Worm (Caenorhabditis elegans) whole organism, young adult: ENCODE data around the gene C35A5.5.

Experiments used
- B0019.2 ChIP-seq: fragments of 200-800 bp; sonication (Bioruptor generic); conservative IDR thresholded peaks from 2 replicates; pipeline ENCODE4 v1.3.6; 2022; ENCODE audit warnings: missing genetic modification reagents, missing genetic modification characterization, missing compliant biosample characterization
- B0261.1 ChIP-seq: sonication (generic microtip); optimal IDR thresholded peaks from 2 replicates; lab custom pipeline; 2016; ENCODE audit warnings: mild to moderate bottlenecking, missing genetic modification characterization, moderate library complexity, missing compliant biosample characterization
- B0336.3 ChIP-seq: fragments of 200-800 bp; sonication (Bioruptor generic); IDR thresholded peaks from 2 replicates; pipeline ENCODE4 v1.3.6; 2022; ENCODE audit warnings: missing genetic modification characterization, missing compliant biosample characterization
- C06A6.2 ChIP-seq: fragments of 200-800 bp; sonication (Bioruptor generic); conservative IDR thresholded peaks from 2 replicates; pipeline ENCODE4 v1.3.6; 2022; ENCODE audit warnings: missing genetic modification characterization, missing compliant biosample characterization
- F10E7.11 ChIP-seq: sonication (generic microtip); optimal IDR thresholded peaks from 2 replicates; lab custom pipeline; 2017; ENCODE audit warnings: mild to moderate bottlenecking, missing genetic modification characterization, moderate library complexity, missing compliant biosample characterization
- F22D6.2 ChIP-seq: sonication (generic microtip); optimal IDR thresholded peaks from 2 replicates; lab custom pipeline; 2016; ENCODE audit warnings: mild to moderate bottlenecking, missing genetic modification characterization, missing compliant biosample characterization
- F23B12.7 ChIP-seq: sonication (generic microtip); optimal IDR thresholded peaks from 2 replicates; lab custom pipeline; 2017; ENCODE audit warnings: missing genetic modification characterization, mild to moderate bottlenecking, missing compliant biosample characterization, antibody characterized with exemption, moderate library complexity; ENCODE audit not compliant: insufficient read depth
- F33H1.4 ChIP-seq: fragments of 200-800 bp; sonication (Bioruptor generic); IDR thresholded peaks from 2 replicates; pipeline ENCODE4 v1.3.6; 2022; ENCODE audit warnings: missing genetic modification reagents, missing genetic modification characterization, missing compliant biosample characterization
- F49E8.2 ChIP-seq: sonication (generic microtip); optimal IDR thresholded peaks from 3 replicates; lab custom pipeline; 2017; ENCODE audit warnings: missing genetic modification characterization, mild to moderate bottlenecking, missing compliant biosample characterization, antibody characterized with exemption, moderate library complexity; ENCODE audit not compliant: insufficient read depth
- F57A8.1 ChIP-seq: fragments of 200-800 bp; sonication (Bioruptor generic); optimal IDR thresholded peaks from 2 replicates; lab custom pipeline; 2018; ENCODE audit warnings: mild to moderate bottlenecking, missing genetic modification characterization, moderate library complexity, missing compliant biosample characterization
- Y53F4B.3 ChIP-seq: fragments of 200-800 bp; sonication (Bioruptor generic); IDR thresholded peaks from 2 replicates; pipeline ENCODE4 v1.3.6; 2022; ENCODE audit warnings: missing genetic modification reagents, missing genetic modification characterization, missing compliant biosample characterization
- Y56A3A.18 ChIP-seq: fragments of 200-800 bp; sonication (Bioruptor generic); IDR thresholded peaks from 2 replicates; pipeline ENCODE4 v1.3.6; 2022; ENCODE audit warnings: missing genetic modification reagents, missing genetic modification characterization, missing compliant biosample characterization
- aptf-3 ChIP-seq: fragments of 200-800 bp; sonication (Bioruptor generic); IDR thresholded peaks from 2 replicates; pipeline ENCODE4 v1.3.6; 2022; ENCODE audit warnings: missing genetic modification characterization, missing compliant biosample characterization
- athp-1 ChIP-seq: sonication (generic microtip); optimal IDR thresholded peaks from 2 replicates; lab custom pipeline; 2017; ENCODE audit warnings: mild to moderate bottlenecking, missing genetic modification characterization, missing compliant biosample characterization
- attf-6 ChIP-seq: fragments of 200-800 bp; sonication (Bioruptor generic); IDR thresholded peaks from 2 replicates; pipeline ENCODE4 v1.3.6; 2022; ENCODE audit warnings: missing genetic modification reagents, missing genetic modification characterization, missing compliant biosample characterization
- cebp-2 ChIP-seq: fragments of 200-800 bp; sonication (Bioruptor generic); IDR thresholded peaks from 2 replicates; pipeline ENCODE4 v1.3.6; 2022; ENCODE audit warnings: missing genetic modification characterization, missing compliant biosample characterization
- ceh-100 ChIP-seq: fragments of 200-800 bp; sonication (Bioruptor generic); IDR thresholded peaks from 2 replicates; pipeline ENCODE4 v1.3.6; 2022; ENCODE audit warnings: missing genetic modification reagents, missing genetic modification characterization, missing compliant biosample characterization
- ceh-27 ChIP-seq: fragments of 200-800 bp; sonication (Bioruptor generic); optimal IDR thresholded peaks from 2 replicates; lab custom pipeline; 2018; ENCODE audit warnings: mild to moderate bottlenecking, missing genetic modification characterization, moderate library complexity, missing compliant biosample characterization
- chd-7 ChIP-seq: sonication (generic microtip); optimal IDR thresholded peaks from 2 replicates; lab custom pipeline; 2016; ENCODE audit warnings: mild to moderate bottlenecking, missing genetic modification characterization, moderate library complexity, missing compliant biosample characterization
- dpff-1 ChIP-seq: sonication (generic microtip); optimal IDR thresholded peaks from 2 replicates; lab custom pipeline; 2017; ENCODE audit warnings: mild to moderate bottlenecking, missing genetic modification characterization, missing compliant biosample characterization
- efl-1 ChIP-seq: fragments of 150-350 bp; optimal IDR thresholded peaks from 2 replicates; lab custom pipeline; 2014; ENCODE audit warnings: missing biosample characterization, missing genetic modification reagents, missing genetic modification characterization
- egrh-3 ChIP-seq: fragments of 200-800 bp; sonication (Bioruptor generic); IDR thresholded peaks from 2 replicates; pipeline ENCODE4 v1.3.6; 2022; ENCODE audit warnings: missing genetic modification reagents, missing genetic modification characterization, missing compliant biosample characterization
- ets-4 ChIP-seq: fragments of 200-800 bp; sonication (Bioruptor generic); optimal IDR thresholded peaks from 2 replicates; lab custom pipeline; 2018; ENCODE audit warnings: mild to moderate bottlenecking, missing genetic modification characterization, missing compliant biosample characterization
- fkh-3 ChIP-seq: sonication (generic microtip); optimal IDR thresholded peaks from 2 replicates; lab custom pipeline; 2016; ENCODE audit warnings: mild to moderate bottlenecking, missing genetic modification characterization, missing compliant biosample characterization
- hlh-26 ChIP-seq: fragments of 200-800 bp; sonication (Bioruptor generic); conservative IDR thresholded peaks from 2 replicates; pipeline ENCODE4 v1.3.6; 2022; ENCODE audit warnings: missing genetic modification reagents, missing genetic modification characterization, missing compliant biosample characterization
- lir-1 ChIP-seq: fragments of 200-800 bp; sonication (Bioruptor generic); conservative IDR thresholded peaks from 2 replicates; pipeline ENCODE4 v1.3.6; 2022; ENCODE audit warnings: missing genetic modification reagents, missing genetic modification characterization, missing compliant biosample characterization
- mxl-1 ChIP-seq: sonication (generic microtip); optimal IDR thresholded peaks from 2 replicates; lab custom pipeline; 2016; ENCODE audit warnings: missing genetic modification characterization, missing compliant biosample characterization
- nhr-179 ChIP-seq: sonication (generic microtip); optimal IDR thresholded peaks from 2 replicates; lab custom pipeline; 2016; ENCODE audit warnings: mild to moderate bottlenecking, missing genetic modification characterization, missing compliant biosample characterization
- nhr-27 ChIP-seq: fragments of 200-800 bp; sonication (Bioruptor generic); optimal IDR thresholded peaks from 2 replicates; lab custom pipeline; 2018; ENCODE audit warnings: mild to moderate bottlenecking, missing genetic modification characterization, moderate library complexity, missing compliant biosample characterization
- nhr-80 ChIP-seq: sonication (generic microtip); optimal IDR thresholded peaks from 2 replicates; lab custom pipeline; 2016; ENCODE audit warnings: missing genetic modification characterization, missing compliant biosample characterization
- pbrm-1 ChIP-seq: fragments of 200-800 bp; sonication (Bioruptor generic); IDR thresholded peaks from 2 replicates; pipeline ENCODE4 v1.3.6; 2022; ENCODE audit warnings: missing genetic modification reagents, missing genetic modification characterization, missing compliant biosample characterization
- repo-1 ChIP-seq: sonication (generic microtip); optimal IDR thresholded peaks from 2 replicates; lab custom pipeline; 2017; ENCODE audit warnings: mild to moderate bottlenecking, missing genetic modification characterization, missing compliant biosample characterization
- snpc-1.3 ChIP-seq: sonication (generic microtip); optimal IDR thresholded peaks from 2 replicates; lab custom pipeline; 2017; ENCODE audit warnings: missing genetic modification characterization, mild to moderate bottlenecking, missing compliant biosample characterization, antibody characterized with exemption, moderate library complexity, missing genotype, missing genetic modification reagents; ENCODE audit not compliant: insufficient read depth
- tlf-1 ChIP-seq: fragments of 200-800 bp; sonication (Bioruptor generic); optimal IDR thresholded peaks from 2 replicates; lab custom pipeline; 2018; ENCODE audit warnings: mild to moderate bottlenecking, missing genetic modification characterization, missing compliant biosample characterization
- zfh-2 ChIP-seq: fragments of 200-800 bp; sonication (Bioruptor generic); conservative IDR thresholded peaks from 2 replicates; pipeline ENCODE4 v1.3.6; 2022; ENCODE audit warnings: missing genetic modification reagents, missing genetic modification characterization, missing compliant biosample characterization
- ztf-18 ChIP-seq: sonication (generic microtip); optimal IDR thresholded peaks from 2 replicates; lab custom pipeline; 2016; ENCODE audit warnings: missing genotype, mild to moderate bottlenecking, missing genetic modification characterization, missing compliant biosample characterization
- ztf-22 ChIP-seq: fragments of 200-800 bp; sonication (Bioruptor generic); optimal IDR thresholded peaks from 2 replicates; lab custom pipeline; 2018; ENCODE audit warnings: mild to moderate bottlenecking, missing genetic modification characterization, moderate library complexity, missing compliant biosample characterization
- ztf-26 ChIP-seq: sonication (generic microtip); optimal IDR thresholded peaks from 2 replicates; lab custom pipeline; 2017; ENCODE audit warnings: missing genetic modification characterization, missing compliant biosample characterization
- ztf-28 ChIP-seq: fragments of 200-800 bp; sonication (Bioruptor generic); IDR thresholded peaks from 2 replicates; pipeline ENCODE4 v1.3.6; 2022; ENCODE audit warnings: missing genetic modification reagents, missing genetic modification characterization, missing compliant biosample characterization
- ztf-3 ChIP-seq: fragments of 200-800 bp; sonication (Bioruptor generic); optimal IDR thresholded peaks from 2 replicates; lab custom pipeline; 2018; ENCODE audit warnings: mild to moderate bottlenecking, missing genetic modification characterization, missing compliant biosample characterization

The C35A5.5 gene

ce11 chrV:10525902-10526301, 20.2 kb downstream of the C35A5.5 start, which contains the start of the genes C35A5.8 and hda-11 (continued):
- TF ChIP-seq repo-1 (tag; lab: Kevin White, UChicago) (no peak), efl-1 (no peak), nhr-27 (tag; lab: Kevin White, UChicago) (no peak), mxl-1 (tag; lab: Kevin White, UChicago) (no peak), cebp-2 (no peak), egrh-3 (no peak), B0336.3 (GFP tag; lab: Robert Waterston, UW) (no peak), ztf-26 (tag; lab: Kevin White, UChicago) (no peak), ceh-27 (GFP tag; lab: Kevin White, UChicago) (peak; percentile 85), hlh-26 (GFP tag; lab: Robert Waterston, UW) (no peak), F23B12.7 (no peak), ztf-28 (GFP tag; lab: Robert Waterston, UW) (no peak), snpc-1.3 (tag; lab: Kevin White, UChicago) (no peak), ceh-100 (GFP tag; lab: Robert Waterston, UW) (peak; percentile 61), Y53F4B.3 (GFP tag; lab: Robert Waterston, UW) (no peak), zfh-2 (GFP tag; lab: Robert Waterston, UW) (no peak), Y56A3A.18 (GFP tag; lab: Robert Waterston, UW) (no peak), F33H1.4 (GFP tag; lab: Robert Waterston, UW) (peak; percentile 37; the same call in 1 of the 2 replicates), lir-1 (GFP tag; lab: Robert Waterston, UW) (peak; percentile 75), attf-6 (GFP tag; lab: Robert Waterston, UW) (no peak), nhr-179 (no peak), athp-1 (tag; lab: Kevin White, UChicago) (no peak), ztf-3 (GFP tag; lab: Kevin White, UChicago) (no peak), B0019.2 (GFP tag; lab: Robert Waterston, UW) (no peak), F10E7.11 (tag; lab: Kevin White, UChicago) (no peak), fkh-3 (tag; lab: Kevin White, UChicago) (no peak), C06A6.2 (GFP tag; lab: Robert Waterston, UW) (no peak), dpff-1 (tag; lab: Kevin White, UChicago) (no peak), F49E8.2 (tag; lab: Kevin White, UChicago) (no peak), ets-4 (no peak), aptf-3 (GFP tag; lab: Robert Waterston, UW) (no peak), tlf-1 (GFP tag; lab: Kevin White, UChicago) (peak; percentile 10), ztf-22 (GFP tag; lab: Kevin White, UChicago) (no peak), B0261.1 (tag; lab: Kevin White, UChicago) (no peak), pbrm-1 (GFP tag; lab: Robert Waterston, UW) (0 out of 2 replicates have a peak, but pooled peaks have one; percentile 22), ztf-18 (tag; lab: Kevin White, UChicago) (peak; percentile 59), F57A8.1 (GFP tag; lab: Kevin White, UChicago) (no peak), nhr-80 (peak; percentile 36), F22D6.2 (tag; lab: Kevin White, UChicago) (peak; percentile 57), chd-7 (tag; lab: Kevin White, UChicago) (no peak)
